Fruit fly (Drosophila melanogaster): ENCODE measurements around the gene Syt14.

dm6 chr3R:4360668-4361110 lies 41.8 kb upstream of the Syt14 start:
- TF ChIP-seq Mnt (GFP tag; optimal IDR thresholded peaks at IDR 0.05) (no peak), pad (GFP tag; optimal IDR thresholded peaks at IDR 0.05) (no peak), CG11617 (GFP tag; optimal IDR thresholded peaks at IDR 0.05) (no peak), Clk (GFP tag; optimal IDR thresholded peaks at IDR 0.05) (no peak), kay (GFP tag; ENCODE audit: borderline replicate concordance) (no peak), cic (GFP tag; optimal IDR thresholded peaks at IDR 0.05) (no peak), toe (GFP tag; optimal IDR thresholded peaks at IDR 0.05) (no peak), CG12768 (GFP tag; optimal IDR thresholded peaks at IDR 0.05) (no peak), Crg-1 (GFP tag; optimal IDR thresholded peaks at IDR 0.05) (no peak), CG7101 (tag; optimal IDR thresholded peaks at IDR 0.05) (no peak), bab1 (GFP tag; optimal IDR thresholded peaks at IDR 0.05) (no peak), tj (GFP tag; optimal IDR thresholded peaks at IDR 0.05) (no peak)

All from whole organism, adult.